Fruit fly (Drosophila melanogaster) whole organism, prepupa: ENCODE measurements around the gene 2mit.
A peak's percentile ranks its signal among the peaks of the same experiment; 100 is the strongest.

Experiments
- CG9139 ChIP-seq: fragments of 200-800 bp; sonication (Bioruptor generic); optimal IDR thresholded peaks from 3 replicates; lab custom pipeline; 2017; ENCODE audit warnings: missing biosample characterization, mild to moderate bottlenecking, missing genetic modification characterization
- Eip78C ChIP-seq: fragments of 200-800 bp; sonication (Bioruptor generic); peaks from one replicate; lab custom pipeline; 2016; ENCODE audit warnings: missing biosample characterization, missing genetic modification characterization
- Gug ChIP-seq: fragments of 200-800 bp; sonication (Bioruptor generic); IDR thresholded peaks from 2 replicates; pipeline ENCODE4 v1.3.6; 2022; ENCODE audit warnings: missing biosample characterization, missing genetic modification characterization
- spab ChIP-seq: fragments of 200-800 bp; sonication (Bioruptor generic); optimal IDR thresholded peaks from 2 replicates; lab custom pipeline; 2017; ENCODE audit warnings: missing biosample characterization, mild to moderate bottlenecking, missing genetic modification characterization, missing genetic modification reagents

2mit gene

DNA sequence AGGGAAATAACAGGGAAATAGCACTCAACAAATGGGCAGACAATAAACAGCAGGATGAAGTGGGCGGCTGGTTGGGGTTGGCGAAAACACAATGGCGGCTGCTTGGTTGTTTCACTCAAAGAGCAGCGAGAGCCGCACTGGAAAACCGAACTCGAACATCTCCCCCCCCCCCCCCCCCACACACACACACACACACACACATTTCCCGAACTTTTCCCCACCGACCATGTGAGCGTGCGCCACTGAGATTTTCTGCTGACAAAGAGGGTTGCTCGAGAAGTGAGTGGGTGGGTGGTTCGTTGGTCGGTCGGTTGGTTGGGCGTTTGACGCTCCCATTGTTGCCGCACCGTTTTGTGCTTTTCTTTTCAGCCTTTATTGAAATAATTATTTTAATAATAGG is 82.3 kb downstream of the 2mit start:
- no peak for TF ChIP-seq CG9139
- TF ChIP-seq Eip78C (GFP tag; lab: Kevin White, UChicago) = peak; percentile 3
- TF ChIP-seq spab (GFP tag; lab: Kevin White, UChicago) = no peak
- TF ChIP-seq, all 60 proteins: peak for 1

DNA sequence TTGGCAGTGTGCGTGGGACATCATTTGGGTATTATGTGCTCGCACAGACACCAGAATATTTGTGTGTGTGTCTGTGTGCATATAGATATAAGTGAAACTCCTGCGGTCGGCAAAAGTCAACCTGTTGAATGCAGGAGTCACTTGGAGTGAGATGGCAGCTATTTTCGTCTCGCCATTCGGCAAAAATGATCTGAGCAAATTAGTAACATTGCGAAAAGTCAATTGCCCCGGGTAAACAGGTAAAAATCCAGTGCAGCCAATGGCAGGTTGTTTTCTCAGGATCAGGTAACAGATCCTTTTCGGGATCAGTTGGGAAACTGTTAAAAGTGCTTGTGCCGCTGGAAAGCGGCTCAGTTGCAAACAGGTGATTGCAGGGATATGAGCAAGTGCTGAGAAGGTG is 83.4 kb downstream of the 2mit start:
- TF ChIP-seq Gug (GFP tag; lab: Robert Waterston, UW) = no peak
